Fruit fly (Drosophila melanogaster) Kc167 (cell line): ENCODE data around the gene Dnaaf5.

Experiments used
- Myc ChIP-seq: fragments of >200 bp; optimal IDR thresholded peaks from 2 replicates; lab custom pipeline; 2017; ENCODE audit warnings: missing external identifiers
- Sin3A ChIP-seq: fragments of >200 bp; optimal IDR thresholded peaks from 2 replicates; lab custom pipeline; 2018; ENCODE audit warnings: missing external identifiers
- h ChIP-seq: fragments of >200 bp; optimal IDR thresholded peaks from 3 replicates; lab custom pipeline; 2018; ENCODE audit warnings: missing external identifiers
- insv ChIP-seq: fragments of >200 bp; optimal IDR thresholded peaks from 3 replicates; lab custom pipeline; 2018; ENCODE audit warnings: missing external identifiers
- psq ChIP-seq: fragments of >200 bp; optimal IDR thresholded peaks from 2 replicates; lab custom pipeline; 2017; ENCODE audit warnings: missing external identifiers
- ttk ChIP-seq: sonication (Bioruptor generic); optimal IDR thresholded peaks from 2 replicates; lab custom pipeline; 2017; ENCODE audit warnings: missing external identifiers

DNA sequence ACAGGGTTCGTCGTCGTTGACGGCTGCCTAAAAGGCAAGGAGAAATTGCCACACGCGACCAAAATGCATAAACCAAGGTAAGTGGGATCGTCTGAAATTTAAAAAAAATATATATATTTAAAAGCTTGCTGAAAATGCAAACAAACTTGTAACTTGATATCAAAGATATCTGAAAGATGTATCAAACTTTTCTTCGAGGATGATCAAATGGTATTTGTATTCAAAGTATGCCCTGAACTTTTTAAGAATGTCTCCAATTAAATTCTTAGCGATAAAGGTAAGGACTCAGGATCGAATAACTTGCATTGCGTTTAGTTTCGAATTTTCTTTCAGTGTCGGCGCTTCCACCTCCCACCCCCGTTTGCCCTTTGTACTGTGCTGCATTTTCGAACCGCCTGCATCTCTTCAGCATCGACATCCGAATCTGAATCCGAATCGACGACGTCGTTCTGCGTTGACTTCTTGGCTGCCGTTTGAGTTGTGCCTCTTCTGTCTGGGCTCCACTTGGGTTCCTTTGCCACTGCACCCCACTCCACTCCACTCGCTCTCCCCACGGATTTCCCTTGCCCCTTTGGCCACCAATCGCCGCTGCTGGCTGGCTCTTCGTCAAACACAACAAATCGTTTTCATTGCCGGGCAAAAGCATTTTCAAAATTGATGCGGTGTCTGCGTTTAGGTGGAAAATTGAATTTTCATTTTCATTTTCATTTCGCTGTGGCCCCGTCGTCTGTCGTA, 24.7 kb upstream of the Dnaaf5 start:
- TF ChIP-seq psq (no peak), Sin3A (lab: Kevin White, UChicago) (no peak), h (lab: Kevin White, UChicago) (no peak), ttk (no peak), insv (lab: Kevin White, UChicago) (no peak), Myc (lab: Kevin White, UChicago) (no peak)
